Worm (Caenorhabditis elegans) whole organism, L2 larva: Measurements from ENCODE around the gene samt-1.

ENCODE experiments used
- nhr-12 ChIP-seq: fragments of 150-350 bp; optimal IDR thresholded peaks from 2 replicates; lab custom pipeline; 2014; ENCODE audit warnings: missing biosample characterization, missing genetic modification characterization
- nhr-77 ChIP-seq: fragments of 150-350 bp; optimal IDR thresholded peaks from 2 replicates; lab custom pipeline; 2014; ENCODE audit warnings: missing biosample characterization, missing genetic modification characterization
- ztf-11 ChIP-seq: sonication (generic microtip); optimal IDR thresholded peaks from 2 replicates; lab custom pipeline; 2017; ENCODE audit warnings: missing biosample characterization, missing genetic modification characterization

- TF ChIP-seq nhr-77 (tag; lab: Kevin White, UChicago) = no peak
- no peak for TF ChIP-seq ztf-11 (tag; lab: Kevin White, UChicago)
- TF ChIP-seq nhr-12 = no peak
Measured at ce11 chrIV:2892787-2893485, 38.3 kb upstream of the samt-1 start.
